Worm (Caenorhabditis elegans) whole organism, L4 larva: ENCODE results near the gene Y50D4A.6.

ENCODE experiments used
- F26F4.8 ChIP-seq: fragments of 200-800 bp; sonication (Bioruptor generic); conservative IDR thresholded peaks from 2 replicates; pipeline ENCODE4 v1.3.6; 2022; ENCODE audit warnings: missing genetic modification characterization, missing compliant biosample characterization
- F44E2.7 ChIP-seq: fragments of 200-800 bp; sonication (Bioruptor generic); IDR thresholded peaks from 2 replicates; pipeline ENCODE4 v2.1.2; 2022; ENCODE audit warnings: missing genetic modification characterization, missing compliant biosample characterization
- F49E8.2 ChIP-seq: sonication (generic microtip); optimal IDR thresholded peaks from 2 replicates; lab custom pipeline; 2016; ENCODE audit warnings: missing compliant biosample characterization, mild to moderate bottlenecking, missing genetic modification characterization, borderline replicate concordance
- R02D3.7 ChIP-seq: fragments of 150-350 bp; sonication (generic microtip); optimal IDR thresholded peaks from 3 replicates; lab custom pipeline; 2014; ENCODE audit warnings: missing biosample characterization, missing genetic modification characterization
- Y105C5A.15 ChIP-seq: fragments of 200-800 bp; sonication (Bioruptor generic); IDR thresholded peaks from 2 replicates; pipeline ENCODE4 v1.3.6; 2022; ENCODE audit warnings: missing genetic modification characterization, missing compliant biosample characterization
- Y48G9A.11 ChIP-seq: fragments of 200-800 bp; sonication (Bioruptor generic); IDR thresholded peaks from 2 replicates; pipeline ENCODE4 v1.3.6; 2022; ENCODE audit warnings: missing genetic modification reagents, missing genetic modification characterization, missing compliant biosample characterization
- Y5F2A.4 ChIP-seq: fragments of 200-800 bp; sonication (Bioruptor generic); optimal IDR thresholded peaks from 2 replicates; lab custom pipeline; 2018; ENCODE audit warnings: mild to moderate bottlenecking, missing genetic modification characterization, missing compliant biosample characterization
- aha-1 ChIP-seq: fragments of 150-350 bp; peaks from one replicate; lab custom pipeline; 2014; ENCODE audit warnings: missing biosample characterization, missing genetic modification characterization
- aly-2 ChIP-seq: sonication (generic microtip); optimal IDR thresholded peaks from 2 replicates; lab custom pipeline; 2018; ENCODE audit warnings: missing biosample characterization, missing genetic modification characterization
- ama-1 ChIP-seq: fragments of 150-350 bp; optimal IDR thresholded peaks from 2 replicates; lab custom pipeline; 2014; ENCODE audit warnings: inconsistent platforms, mixed read lengths
- arid-1 ChIP-seq: fragments of 200-800 bp; sonication (Bioruptor generic); conservative IDR thresholded peaks from 2 replicates; pipeline ENCODE4 v1.3.6; 2022; ENCODE audit warnings: missing genetic modification reagents, missing genetic modification characterization, missing compliant biosample characterization
- attf-4 ChIP-seq: sonication (generic microtip); optimal IDR thresholded peaks from 3 replicates; lab custom pipeline; 2017; ENCODE audit warnings: missing biosample characterization, missing genetic modification characterization
- ceh-20 ChIP-seq: fragments of 200-800 bp; sonication (Bioruptor generic); IDR thresholded peaks from 2 replicates; pipeline ENCODE4 v1.3.6; 2022; ENCODE audit warnings: missing genetic modification reagents, missing genetic modification characterization, missing compliant biosample characterization
- ctbp-1 ChIP-seq: fragments of 200-800 bp; sonication (Bioruptor generic); IDR thresholded peaks from 2 replicates; pipeline ENCODE4 v1.3.6; 2022; ENCODE audit warnings: missing genetic modification reagents, missing genetic modification characterization, missing compliant biosample characterization
- daf-16 ChIP-seq, 3 experiments: sonication (generic microtip); optimal IDR thresholded peaks; 2 replicates each; lab custom pipeline; 2016 to 2017; ENCODE audit warnings: missing genetic modification characterization in 3 of 3, missing genetic modification reagents in 3 of 3, mild to moderate bottlenecking in 2 of 3, missing compliant biosample characterization in 2 of 3, missing biosample characterization in 1 of 3, moderate library complexity in 1 of 3
- daf-19 ChIP-seq: fragments of 200-800 bp; sonication (Bioruptor generic); conservative IDR thresholded peaks from 2 replicates; pipeline ENCODE4 v1.3.6; 2022; ENCODE audit warnings: missing genetic modification characterization, missing compliant biosample characterization
- dmd-6 ChIP-seq: fragments of 200-800 bp; sonication (Bioruptor generic); IDR thresholded peaks from 2 replicates; pipeline ENCODE4 v1.3.6; 2022; ENCODE audit warnings: missing genetic modification reagents, missing genetic modification characterization, missing compliant biosample characterization
- dve-1 ChIP-seq: sonication (generic microtip); optimal IDR thresholded peaks from 2 replicates; lab custom pipeline; 2017; ENCODE audit warnings: antibody characterized with exemption, mild to moderate bottlenecking, missing genetic modification characterization, missing compliant biosample characterization; ENCODE audit not compliant: insufficient read depth
- hif-1 ChIP-seq, 2 experiments: sonication (generic microtip); optimal IDR thresholded peaks; 2 replicates each; lab custom pipeline; 2016 to 2017; ENCODE audit warnings: missing compliant biosample characterization in 2 of 2, missing genetic modification characterization in 2 of 2, missing genetic modification reagents in 2 of 2, missing genotype in 2 of 2, mild to moderate bottlenecking in 1 of 2
- hlh-11 ChIP-seq: fragments of 200-800 bp; sonication (Bioruptor generic); optimal IDR thresholded peaks from 2 replicates; lab custom pipeline; 2018; ENCODE audit warnings: mild to moderate bottlenecking, missing genetic modification characterization, missing compliant biosample characterization
- hmg-1.1 ChIP-seq: fragments of 200-800 bp; sonication (Bioruptor generic); IDR thresholded peaks from 2 replicates; pipeline ENCODE4 v1.3.6; 2022; ENCODE audit warnings: missing genetic modification reagents, missing genetic modification characterization, missing compliant biosample characterization
- lin-13 ChIP-seq: fragments of 150-350 bp; optimal IDR thresholded peaks from 2 replicates; lab custom pipeline; 2014; ENCODE audit warnings: missing biosample characterization, missing genetic modification reagents, missing genetic modification characterization
- lin-15B ChIP-seq: fragments of 150-350 bp; sonication (generic microtip); optimal IDR thresholded peaks from 3 replicates; lab custom pipeline; 2014; ENCODE audit warnings: missing biosample characterization, missing genetic modification characterization
- lin-29 ChIP-seq: fragments of 200-800 bp; sonication (Bioruptor generic); IDR thresholded peaks from 2 replicates; pipeline ENCODE4 v1.3.6; 2022; ENCODE audit warnings: missing genetic modification reagents, missing genetic modification characterization, missing compliant biosample characterization
- lin-38 ChIP-seq: fragments of 200-800 bp; sonication (Bioruptor generic); IDR thresholded peaks from 2 replicates; pipeline ENCODE4 v1.3.6; 2022; ENCODE audit warnings: missing genetic modification reagents, missing genetic modification characterization, missing compliant biosample characterization
- lsy-2 ChIP-seq, 2 experiments: fragments of 150-350 bp in 1 of 2; sonication (generic microtip) in 1 of 2; optimal IDR thresholded peaks; 2 replicates each; lab custom pipeline; 2014 to 2017; ENCODE audit warnings: missing biosample characterization in 2 of 2, missing genetic modification characterization in 2 of 2
- madf-5 ChIP-seq, 2 experiments: fragments of 200-800 bp; sonication (Bioruptor generic); IDR thresholded peaks; 2 replicates each; pipeline ENCODE4 v1.3.6; 2022; ENCODE audit warnings: missing compliant biosample characterization in 2 of 2, missing genetic modification characterization in 2 of 2
- mxl-2 ChIP-seq: fragments of 200-800 bp; sonication (Bioruptor generic); conservative IDR thresholded peaks from 2 replicates; pipeline ENCODE4 v1.3.6; 2022; ENCODE audit warnings: missing genetic modification reagents, missing genetic modification characterization, missing compliant biosample characterization
- nhr-10 ChIP-seq: fragments of 150-350 bp; optimal IDR thresholded peaks from 2 replicates; lab custom pipeline; 2014; ENCODE audit warnings: missing biosample characterization, missing genetic modification characterization
- nhr-11 ChIP-seq: fragments of 150-350 bp; optimal IDR thresholded peaks from 2 replicates; lab custom pipeline; 2014; ENCODE audit warnings: missing biosample characterization, missing genetic modification characterization
- nhr-28 ChIP-seq: fragments of 150-350 bp; optimal IDR thresholded peaks from 2 replicates; lab custom pipeline; 2014; ENCODE audit warnings: missing biosample characterization, missing genetic modification characterization
- nhr-77 ChIP-seq: fragments of 150-350 bp; optimal IDR thresholded peaks from 2 replicates; lab custom pipeline; 2014; ENCODE audit warnings: missing biosample characterization, missing genetic modification characterization
- pha-4 ChIP-seq, 2 experiments: fragments of 150-350 bp in 1 of 2; fragments of 200-800 bp in 1 of 2; sonication (Bioruptor generic) in 1 of 2; IDR thresholded peaks in 1 of 2; optimal IDR thresholded peaks in 1 of 2; 2 replicates each; pipeline versions ENCODE4 v1.3.6 to Lab custom; 2014 to 2022; ENCODE audit warnings: missing genetic modification characterization in 2 of 2, missing genetic modification reagents in 2 of 2, missing biosample characterization in 1 of 2, missing compliant biosample characterization in 1 of 2
- pqm-1 ChIP-seq: sonication (generic microtip); optimal IDR thresholded peaks from 2 replicates; lab custom pipeline; 2017; ENCODE audit warnings: missing biosample characterization, missing genetic modification characterization
- skn-1 ChIP-seq: fragments of 150-350 bp; optimal IDR thresholded peaks from 2 replicates; lab custom pipeline; 2014; ENCODE audit warnings: missing biosample characterization, missing genetic modification characterization
- snpc-1.2 ChIP-seq: fragments of 200-800 bp; sonication (Bioruptor generic); IDR thresholded peaks from 2 replicates; pipeline ENCODE4 v1.3.6; 2022; ENCODE audit warnings: missing genetic modification reagents, missing genetic modification characterization, missing compliant biosample characterization
- snpc-4 ChIP-seq: fragments of 150-350 bp; optimal IDR thresholded peaks from 2 replicates; lab custom pipeline; 2014; ENCODE audit warnings: missing biosample characterization, missing genetic modification characterization
- spr-1 ChIP-seq: sonication (generic microtip); optimal IDR thresholded peaks from 2 replicates; lab custom pipeline; 2016; ENCODE audit warnings: mild to moderate bottlenecking, missing genetic modification characterization, missing compliant biosample characterization
- spr-3 ChIP-seq: fragments of 200-800 bp; sonication (Bioruptor generic); optimal IDR thresholded peaks from 2 replicates; lab custom pipeline; 2018; ENCODE audit warnings: mild to moderate bottlenecking, missing genetic modification characterization, missing compliant biosample characterization
- tra-1 ChIP-seq: fragments of 200-800 bp; sonication (Bioruptor generic); IDR thresholded peaks from 2 replicates; pipeline ENCODE4 v1.3.6; 2022; ENCODE audit warnings: missing genetic modification reagents, missing genetic modification characterization, missing compliant biosample characterization
- unc-130 ChIP-seq: sonication (generic microtip); optimal IDR thresholded peaks from 2 replicates; lab custom pipeline; 2016; ENCODE audit warnings: missing genetic modification reagents, missing genetic modification characterization, missing compliant biosample characterization

The Y50D4A.6 gene

DNA sequence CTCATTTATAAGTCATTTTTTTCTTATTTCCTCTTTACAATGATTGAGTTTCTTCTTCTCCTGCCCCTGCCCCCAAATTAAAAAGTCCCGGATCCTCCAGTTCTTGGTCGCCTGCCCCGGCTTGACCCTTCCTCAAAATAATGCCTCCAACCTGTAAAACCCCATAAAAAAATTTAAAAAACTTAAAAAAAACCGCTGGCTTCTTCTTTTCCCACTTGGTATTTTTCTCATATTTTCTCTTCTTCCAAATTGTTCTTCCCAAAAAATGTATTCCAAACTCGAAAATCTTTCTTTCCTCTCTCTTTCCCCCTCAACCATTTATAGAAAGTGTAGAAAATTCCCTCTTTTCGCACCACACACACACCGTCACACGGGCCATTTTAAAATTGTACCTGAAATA, 41.6 kb downstream of the Y50D4A.6 start:
- TF ChIP-seq daf-19 (GFP tag; lab: Robert Waterston, UW) (no peak), ctbp-1 (GFP tag; lab: Robert Waterston, UW) (0 out of 2 replicates have a peak, but pooled peaks have one; percentile 7), Y105C5A.15 (GFP tag; lab: Robert Waterston, UW) (no peak), dmd-6 (no peak), F26F4.8 (GFP tag; lab: Robert Waterston, UW) (no peak), skn-1 (tag; lab: Kevin White, UChicago) (no peak), ama-1 (lab: Kevin White, UChicago) (peak; percentile 87), madf-5 (GFP tag; IDR thresholded peaks at IDR 0.05; lab: Robert Waterston, UW) (no peak), nhr-10 (no peak), spr-1 (no peak), aha-1 (tag; lab: Kevin White, UChicago) (peak; percentile 85), lin-13 (GFP tag; lab: Kevin White, UChicago) (no peak), R02D3.7 (tag; lab: Kevin White, UChicago) (no peak), pha-4 (GFP tag; IDR thresholded peaks at IDR 0.05; lab: Robert Waterston, UW) (0 out of 2 replicates have a peak, but pooled peaks have one; percentile 11), pha-4 (tag; optimal IDR thresholded peaks at IDR 0.05; lab: Kevin White, UChicago) (no peak), tra-1 (0 out of 2 replicates have a peak, but pooled peaks have one; percentile 10), aly-2 (no peak), nhr-77 (tag; lab: Kevin White, UChicago) (peak; percentile 2), attf-4 (tag; lab: Kevin White, UChicago) (no peak), hmg-1.1 (no peak), hlh-11 (tag; lab: Kevin White, UChicago) (no peak), ceh-20 (no peak), lin-29 (GFP tag; lab: Robert Waterston, UW) (no peak), Y5F2A.4 (GFP tag; lab: Kevin White, UChicago) (no peak), F44E2.7 (GFP tag; lab: Robert Waterston, UW) (no peak), lin-15B (tag; lab: Kevin White, UChicago) (no peak)

DNA sequence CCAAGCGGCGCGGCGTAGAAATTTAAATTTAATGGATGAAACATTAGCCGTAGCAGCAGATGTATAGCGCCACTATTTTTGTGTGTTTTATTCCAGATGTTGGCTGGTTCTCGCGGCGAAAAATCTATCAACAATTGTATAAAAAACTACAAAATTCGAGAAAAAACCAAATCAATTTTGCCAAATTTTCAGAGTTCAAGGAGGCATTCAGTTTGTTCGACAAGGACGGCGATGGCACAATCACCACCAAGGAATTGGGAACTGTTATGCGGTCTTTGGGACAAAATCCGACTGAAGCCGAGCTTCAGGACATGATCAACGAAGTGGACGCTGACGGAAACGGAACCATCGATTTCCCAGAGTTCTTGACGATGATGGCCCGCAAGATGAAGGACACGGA, 42.6 kb downstream of the Y50D4A.6 start:
- TF ChIP-seq daf-19 (GFP tag; lab: Robert Waterston, UW), result no peak
- no peak for TF ChIP-seq R02D3.7 (tag; lab: Kevin White, UChicago)
- TF ChIP-seq nhr-77 (tag; lab: Kevin White, UChicago), result no peak
- TF ChIP-seq Y48G9A.11 (GFP tag; lab: Robert Waterston, UW), result no peak
- no peak for TF ChIP-seq hlh-11 (tag; lab: Kevin White, UChicago)
- no peak for TF ChIP-seq nhr-10
- TF ChIP-seq snpc-1.2, result no peak
- TF ChIP-seq nhr-11 (tag; lab: Kevin White, UChicago), result no peak
- TF ChIP-seq hif-1 (tag; optimal IDR thresholded peaks at IDR 0.05; lab: Kevin White, UChicago), result no peak
- TF ChIP-seq F26F4.8 (GFP tag; lab: Robert Waterston, UW), result no peak
- no peak for TF ChIP-seq daf-16 (GFP tag; optimal IDR thresholded peaks at IDR 0.05; lab: Kevin White, UChicago)
- no peak for TF ChIP-seq daf-16 (tag; optimal IDR thresholded peaks at IDR 0.05; lab: Kevin White, UChicago)
- TF ChIP-seq ama-1 (lab: Kevin White, UChicago), result peak; percentile 55
- TF ChIP-seq aha-1 (tag; lab: Kevin White, UChicago), result peak; percentile 94
- no peak for TF ChIP-seq F49E8.2 (tag; lab: Kevin White, UChicago)
- no peak for TF ChIP-seq snpc-4
- TF ChIP-seq mxl-2, result no peak
- no peak for TF ChIP-seq spr-3 (GFP tag; lab: Kevin White, UChicago)

DNA sequence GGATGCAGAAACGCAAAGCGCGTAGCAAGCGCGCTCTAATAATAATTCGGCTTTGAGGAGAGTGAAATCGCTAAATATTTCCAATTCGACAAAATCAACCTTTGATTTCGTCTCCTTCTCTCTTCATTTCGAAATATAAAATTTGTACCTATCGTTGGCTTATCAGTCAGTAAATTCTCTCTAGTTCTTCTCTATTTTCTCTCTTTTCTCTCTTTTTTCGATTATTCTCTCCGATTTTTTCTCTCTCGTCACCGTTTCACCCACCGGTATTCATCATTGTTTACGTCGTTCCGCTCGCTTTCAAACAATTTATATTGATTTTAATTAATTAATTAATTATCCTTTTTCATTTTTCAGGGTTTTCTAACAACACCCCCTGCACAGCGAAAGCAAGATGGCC, 43.2 kb downstream of the Y50D4A.6 start, which contains the start of gene cmd-1:
Gene cmd-1 (plus strand): TSS at position 358 of the 400 bp plus-strand sequence.
- TF ChIP-seq hlh-11 (tag; lab: Kevin White, UChicago) (peak; percentile 28), F49E8.2 (tag; lab: Kevin White, UChicago) (no peak), spr-1 (no peak), pqm-1 (tag; lab: Kevin White, UChicago) (peak; percentile 36), daf-16 (GFP tag; optimal IDR thresholded peaks at IDR 0.05; lab: Kevin White, UChicago) (no peak), daf-16 (tag; optimal IDR thresholded peaks at IDR 0.05; lab: Kevin White, UChicago) (peak; percentile 81), aly-2 (no peak), lsy-2 (tag; optimal IDR thresholded peaks at IDR 0.05; lab: Kevin White, UChicago) (peak in 1 of 2 experiments; percentile 31), unc-130 (GFP tag; lab: Kevin White, UChicago) (no peak), dve-1 (tag; lab: Kevin White, UChicago) (peak; percentile 22), nhr-28 (tag; lab: Kevin White, UChicago) (peak; percentile 74), lin-38 (peak; percentile 30; the same call in 1 of the 2 replicates), dmd-6 (peak; percentile 49), arid-1 (GFP tag; lab: Robert Waterston, UW) (0 out of 2 replicates have a peak, but pooled peaks have one; percentile 23)
- TF ChIP-seq, all 104 proteins: peak for 9
